Worm (Caenorhabditis elegans) whole organism, L1 larva: Measurements from ENCODE around the gene F10E7.11.

Experiments
- C16A3.4 ChIP-seq: fragments of 150-350 bp; optimal IDR thresholded peaks from 2 replicates; lab custom pipeline; 2014; ENCODE audit warnings: missing biosample characterization, missing genetic modification characterization
- F16B12.6 ChIP-seq: fragments of 150-350 bp; optimal IDR thresholded peaks from 2 replicates; lab custom pipeline; 2014; ENCODE audit warnings: missing biosample characterization, missing genetic modification characterization
- Y116A8C.19 ChIP-seq: sonication (generic microtip); optimal IDR thresholded peaks from 2 replicates; lab custom pipeline; 2016; ENCODE audit warnings: missing compliant biosample characterization, missing genetic modification characterization, borderline replicate concordance
- ama-1 ChIP-seq: fragments of 150-350 bp; optimal IDR thresholded peaks from 2 replicates; lab custom pipeline; 2014
- blmp-1 ChIP-seq: fragments of 150-350 bp; optimal IDR thresholded peaks from 2 replicates; lab custom pipeline; 2014; ENCODE audit warnings: missing biosample characterization, missing genetic modification characterization
- ceh-8 ChIP-seq: fragments of 200-800 bp; sonication (Bioruptor generic); optimal IDR thresholded peaks from 2 replicates; lab custom pipeline; 2018; ENCODE audit warnings: mild to moderate bottlenecking, missing genetic modification characterization, moderate library complexity, missing compliant biosample characterization
- ceh-82 ChIP-seq, 3 experiments: fragments of 150-350 bp in 1 of 3; sonication (generic microtip) in 2 of 3; optimal IDR thresholded peaks; 2 replicates each; lab custom pipeline; 2014 to 2017; ENCODE audit warnings: missing biosample characterization in 3 of 3, missing genetic modification characterization in 3 of 3
- ceh-88 ChIP-seq: fragments of 200-800 bp; sonication (Bioruptor generic); IDR thresholded peaks from 2 replicates; pipeline ENCODE4 v1.3.6; 2022; ENCODE audit warnings: missing genetic modification characterization, missing compliant biosample characterization
- dpl-1 ChIP-seq, 3 experiments: fragments of 150-350 bp in 2 of 3; sonication (generic microtip) in 1 of 3; optimal IDR thresholded peaks; 2 replicates each; lab custom pipeline; 2014 to 2017; ENCODE audit warnings: missing biosample characterization in 3 of 3, missing genetic modification characterization in 3 of 3, missing genetic modification reagents in 3 of 3
- efl-1 ChIP-seq, 4 experiments: fragments of 150-350 bp; optimal IDR thresholded peaks in 3 of 4; peaks in 1 of 4; 1 replicate in 1 of 4; 2 replicates in 3 of 4; lab custom pipeline; 2014; ENCODE audit warnings: missing biosample characterization in 2 of 4, missing genetic modification characterization in 2 of 4, missing genetic modification reagents in 2 of 4
- efl-3 ChIP-seq: fragments of 200-800 bp; sonication (Bioruptor generic); optimal IDR thresholded peaks from 2 replicates; lab custom pipeline; 2018; ENCODE audit warnings: mild to moderate bottlenecking, missing genetic modification characterization, missing compliant biosample characterization
- egl-27 ChIP-seq, 2 experiments: fragments of 150-350 bp in 1 of 2; sonication (generic microtip); optimal IDR thresholded peaks; 3 replicates each; lab custom pipeline; 2017 to 2018; ENCODE audit warnings: missing biosample characterization in 2 of 2, missing genetic modification characterization in 2 of 2, missing genetic modification reagents in 2 of 2
- fkh-4 ChIP-seq: sonication (generic microtip); optimal IDR thresholded peaks from 2 replicates; lab custom pipeline; 2016; ENCODE audit warnings: missing compliant biosample characterization, missing genetic modification characterization, borderline replicate concordance
- fkh-8 ChIP-seq: sonication (generic microtip); optimal IDR thresholded peaks from 2 replicates; lab custom pipeline; 2016; ENCODE audit warnings: mild to moderate bottlenecking, missing genetic modification characterization, missing compliant biosample characterization
- fos-1 ChIP-seq: fragments of 150-350 bp; optimal IDR thresholded peaks from 2 replicates; lab custom pipeline; 2014; ENCODE audit warnings: missing biosample characterization, missing genetic modification characterization
- grh-1 ChIP-seq: fragments of 200-800 bp; sonication (Bioruptor generic); IDR thresholded peaks from 2 replicates; pipeline ENCODE4 v1.3.6; 2022; ENCODE audit warnings: missing genetic modification reagents, missing genetic modification characterization, missing compliant biosample characterization
- hlh-17 ChIP-seq: fragments of 200-800 bp; sonication (Bioruptor generic); optimal IDR thresholded peaks from 2 replicates; lab custom pipeline; 2018; ENCODE audit warnings: missing genetic modification characterization, mild to moderate bottlenecking, missing compliant biosample characterization, moderate library complexity, borderline replicate concordance
- hlh-4 ChIP-seq: sonication (generic microtip); optimal IDR thresholded peaks from 2 replicates; lab custom pipeline; 2016; ENCODE audit warnings: mild to moderate bottlenecking, missing genetic modification characterization, missing compliant biosample characterization
- irx-1 ChIP-seq: sonication (generic microtip); optimal IDR thresholded peaks from 2 replicates; lab custom pipeline; 2016; ENCODE audit warnings: missing genetic modification characterization, missing compliant biosample characterization
- jun-1 ChIP-seq: fragments of 150-350 bp; optimal IDR thresholded peaks from 2 replicates; lab custom pipeline; 2014; ENCODE audit warnings: missing biosample characterization, missing genetic modification reagents, missing genetic modification characterization
- lin-14 ChIP-seq: fragments of 200-800 bp; sonication (Bioruptor generic); optimal IDR thresholded peaks from 2 replicates; lab custom pipeline; 2018; ENCODE audit warnings: mild to moderate bottlenecking, missing genetic modification characterization, moderate library complexity, missing compliant biosample characterization
- lin-15B ChIP-seq: fragments of 150-350 bp; sonication (generic microtip); optimal IDR thresholded peaks from 3 replicates; lab custom pipeline; 2014; ENCODE audit warnings: missing biosample characterization, missing genetic modification characterization
- lin-35 ChIP-seq, 2 experiments: fragments of 150-350 bp; optimal IDR thresholded peaks; 2 replicates each; lab custom pipeline; 2014; ENCODE audit warnings: missing biosample characterization in 2 of 2, missing genetic modification characterization in 2 of 2, missing genetic modification reagents in 2 of 2
- lir-3 ChIP-seq: sonication (generic microtip); optimal IDR thresholded peaks from 2 replicates; lab custom pipeline; 2016; ENCODE audit warnings: mild to moderate bottlenecking, missing genetic modification characterization, moderate library complexity, missing compliant biosample characterization; ENCODE audit not compliant: poor library complexity
- lsy-2 ChIP-seq, 2 experiments: fragments of 150-350 bp; optimal IDR thresholded peaks; 2 replicates each; lab custom pipeline; 2014; ENCODE audit warnings: missing biosample characterization in 2 of 2, missing genetic modification characterization in 2 of 2
- mdl-1 ChIP-seq, 2 experiments: fragments of 150-350 bp; optimal IDR thresholded peaks; 2 replicates each; lab custom pipeline; 2014 to 2017; ENCODE audit warnings: missing biosample characterization in 2 of 2, missing genetic modification characterization in 2 of 2, inconsistent platforms in 1 of 2
- mep-1 ChIP-seq: fragments of 150-350 bp; optimal IDR thresholded peaks from 2 replicates; lab custom pipeline; 2014; ENCODE audit warnings: missing biosample characterization, missing genetic modification characterization
- nhr-20 ChIP-seq: sonication (generic microtip); optimal IDR thresholded peaks from 2 replicates; lab custom pipeline; 2016; ENCODE audit warnings: mild to moderate bottlenecking, missing genetic modification characterization, missing compliant biosample characterization
- nhr-237 ChIP-seq: fragments of 150-350 bp; optimal IDR thresholded peaks from 2 replicates; lab custom pipeline; 2014; ENCODE audit warnings: missing biosample characterization, missing genetic modification characterization
- nhr-71 ChIP-seq: sonication (generic microtip); optimal IDR thresholded peaks from 2 replicates; lab custom pipeline; 2016; ENCODE audit warnings: mild to moderate bottlenecking, missing genetic modification characterization, moderate library complexity, missing compliant biosample characterization
- nhr-77 ChIP-seq: fragments of 150-350 bp; optimal IDR thresholded peaks from 2 replicates; lab custom pipeline; 2014; ENCODE audit warnings: missing biosample characterization, missing genetic modification characterization
- pqm-1 ChIP-seq: sonication (generic microtip); optimal IDR thresholded peaks from 3 replicates; lab custom pipeline; 2017; ENCODE audit warnings: missing biosample characterization, missing genetic modification characterization
- rnt-1 ChIP-seq: sonication (generic microtip); optimal IDR thresholded peaks from 2 replicates; lab custom pipeline; 2016; ENCODE audit warnings: mild to moderate bottlenecking, missing genetic modification characterization, moderate library complexity, missing compliant biosample characterization
- snpc-4 ChIP-seq: fragments of 150-350 bp; optimal IDR thresholded peaks from 2 replicates; lab custom pipeline; 2014; ENCODE audit warnings: missing biosample characterization, missing genetic modification characterization
- swsn-7 ChIP-seq: sonication (generic microtip); optimal IDR thresholded peaks from 2 replicates; lab custom pipeline; 2016; ENCODE audit warnings: missing genetic modification characterization, missing compliant biosample characterization
- vab-15 ChIP-seq: sonication (generic microtip); optimal IDR thresholded peaks from 2 replicates; lab custom pipeline; 2017; ENCODE audit warnings: missing genotype, mild to moderate bottlenecking, missing genetic modification characterization, missing compliant biosample characterization
- xbp-1 ChIP-seq: sonication (generic microtip); optimal IDR thresholded peaks from 2 replicates; lab custom pipeline; 2016; ENCODE audit warnings: missing genetic modification characterization, missing compliant biosample characterization

F10E7.11 gene

DNA sequence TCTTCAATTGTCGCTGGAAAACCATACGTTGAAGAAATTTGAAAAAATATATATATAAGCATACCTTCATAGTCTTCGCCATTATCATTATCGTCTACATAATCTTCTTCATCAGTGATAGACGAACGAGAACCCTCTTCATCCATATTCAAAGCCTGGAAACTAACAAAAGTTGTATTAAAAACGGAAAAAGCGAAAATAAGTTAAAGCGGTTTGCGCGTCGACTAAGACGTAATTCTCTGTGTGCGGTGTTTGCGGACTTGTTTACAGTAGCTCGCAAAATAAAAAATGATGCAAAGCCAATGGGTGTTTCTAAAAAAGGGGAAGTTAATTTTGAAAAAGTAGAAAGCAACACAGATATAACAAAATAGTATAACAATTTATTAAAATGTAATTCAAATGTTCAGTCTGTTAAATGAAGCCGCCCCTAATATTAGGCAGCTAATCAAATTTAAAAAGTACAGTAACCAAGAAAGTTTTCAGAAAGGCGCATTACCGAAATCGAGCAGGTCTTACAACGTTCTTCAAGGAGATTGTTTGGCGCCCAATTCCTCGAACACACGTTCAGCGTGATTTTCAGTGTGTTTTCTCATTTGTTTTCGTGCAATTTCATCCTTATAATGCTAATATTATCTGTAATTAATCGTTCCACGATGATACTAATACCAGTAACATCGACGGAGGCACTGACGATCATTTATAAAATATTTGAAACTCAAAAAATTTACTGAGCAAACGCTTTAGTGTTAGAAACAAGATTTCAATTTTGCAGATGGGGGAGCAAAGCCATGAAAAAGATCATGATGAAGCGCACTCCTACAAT, 9.4 kb upstream of the F10E7.11 start, which contains the start of the genes T07F8.4 and gld-3:
TSS of gene T07F8.4 (minus strand) at position 162 of the 823 bp plus-strand sequence.
TSS of gene gld-3 (plus strand) at position 773 of the 823 bp plus-strand sequence.
- no peak for TF ChIP-seq egl-27 (tag; optimal IDR thresholded peaks at IDR 0.05; lab: Kevin White, UChicago)
- TF ChIP-seq irx-1 (tag; lab: Kevin White, UChicago) = no peak
- TF ChIP-seq ceh-88 (GFP tag; lab: Robert Waterston, UW) = no peak
- no peak for TF ChIP-seq nhr-20
- no peak for TF ChIP-seq xbp-1 (tag; lab: Kevin White, UChicago)
- TF ChIP-seq dpl-1 (GFP tag; optimal IDR thresholded peaks at IDR 0.05; lab: Kevin White, UChicago) = peak; percentile 8 to 63 (median 29)
- no peak for TF ChIP-seq grh-1
- no peak for TF ChIP-seq lin-14 (GFP tag; lab: Kevin White, UChicago)
- TF ChIP-seq C16A3.4 = peak; percentile 47
- no peak for TF ChIP-seq nhr-77
- TF ChIP-seq blmp-1 = peak; percentile 60
- TF ChIP-seq fos-1 = no peak
- TF ChIP-seq efl-1 (optimal IDR thresholded peaks at IDR 0.05; lab: Kevin White, UChicago) = peak; percentile 39 to 43
- TF ChIP-seq efl-1 (GFP tag; optimal IDR thresholded peaks at IDR 0.05 in 1 of 2; lab: Kevin White, UChicago) = peak; percentile 50 to 55
- no peak for TF ChIP-seq ceh-8
- no peak for TF ChIP-seq hlh-4 (tag; lab: Kevin White, UChicago)
- no peak for TF ChIP-seq pqm-1 (tag; lab: Kevin White, UChicago)
- TF ChIP-seq F16B12.6 (tag; lab: Kevin White, UChicago) = peak; percentile 81
- TF ChIP-seq nhr-237 (tag; lab: Kevin White, UChicago) = no peak
- peak; percentile 44 to 62 for TF ChIP-seq lin-35 (GFP tag; optimal IDR thresholded peaks at IDR 0.05; lab: Kevin White, UChicago)
- no peak for TF ChIP-seq mdl-1 (tag; optimal IDR thresholded peaks at IDR 0.05; lab: Kevin White, UChicago)
- TF ChIP-seq jun-1 (tag; lab: Kevin White, UChicago) = no peak
- TF ChIP-seq mep-1 = peak; percentile 75
- no peak for TF ChIP-seq nhr-71 (tag; lab: Kevin White, UChicago)
- TF ChIP-seq rnt-1 (tag; lab: Kevin White, UChicago) = no peak
- no peak for TF ChIP-seq snpc-4
- TF ChIP-seq fkh-8 (tag; lab: Kevin White, UChicago) = no peak
- no peak for TF ChIP-seq vab-15
- no peak for TF ChIP-seq ceh-82 (tag; optimal IDR thresholded peaks at IDR 0.05; lab: Kevin White, UChicago)
- peak; percentile 84 to 97 for TF ChIP-seq lsy-2 (tag; optimal IDR thresholded peaks at IDR 0.05; lab: Kevin White, UChicago)

DNA sequence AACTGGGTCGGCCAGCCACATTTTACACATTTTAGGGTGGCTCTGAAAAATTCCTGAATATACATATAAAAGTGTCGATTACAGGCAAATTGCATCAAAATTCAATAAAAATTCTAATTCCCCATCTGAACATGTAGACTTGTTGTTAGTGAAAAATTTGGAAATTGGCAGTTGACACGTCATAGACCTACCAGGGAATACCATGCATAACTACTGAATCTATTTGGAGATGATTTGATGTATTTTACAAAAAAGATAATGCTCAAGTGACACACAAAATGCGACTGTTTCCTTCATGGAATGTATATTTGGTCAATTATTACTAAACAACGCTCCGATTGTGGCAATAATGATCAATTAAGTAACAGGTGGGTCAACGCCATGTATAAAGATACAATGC, 3.8 kb upstream of the F10E7.11 start, which contains the start of gene F10E7.1:
TSS of gene F10E7.1 (plus strand) at position 301 of the 400 bp plus-strand sequence.
- TF ChIP-seq lir-3 (tag; lab: Kevin White, UChicago) (no peak), fkh-4 (tag; lab: Kevin White, UChicago) (no peak), swsn-7 (tag; lab: Kevin White, UChicago) (no peak), lsy-2 (tag; optimal IDR thresholded peaks at IDR 0.05; lab: Kevin White, UChicago) (no peak), hlh-17 (no peak), lin-35 (GFP tag; optimal IDR thresholded peaks at IDR 0.05; lab: Kevin White, UChicago) (no peak), lin-15B (no peak), egl-27 (tag; optimal IDR thresholded peaks at IDR 0.05; lab: Kevin White, UChicago) (no peak), efl-3 (no peak)

DNA sequence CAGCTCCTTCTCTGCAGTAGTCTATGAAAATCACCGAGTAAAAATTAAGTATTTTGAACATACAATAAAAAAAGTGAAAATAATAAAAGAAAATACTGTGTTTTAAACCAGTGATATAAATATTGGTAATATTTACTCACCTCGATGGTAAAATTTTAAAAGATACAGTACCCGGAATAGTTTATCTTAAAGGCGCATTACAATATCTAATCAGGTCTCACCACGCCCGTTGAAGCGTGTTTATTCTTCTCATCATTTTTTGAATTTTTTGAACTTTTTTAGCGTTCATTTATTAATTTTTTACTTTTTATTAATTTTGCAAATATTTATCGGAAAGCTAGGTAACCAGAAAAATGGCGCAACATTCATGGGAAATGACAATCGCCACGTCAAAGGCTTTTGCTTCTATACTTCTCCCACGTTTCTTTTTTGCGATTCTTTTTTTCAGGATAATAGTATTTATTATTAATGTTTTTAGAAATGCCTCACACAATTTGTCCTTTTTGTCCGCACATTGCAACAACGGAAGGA, 865 bp downstream of the F10E7.11 start, which contains the start of gene F10E7.2:
TSS of gene F10E7.2 (plus strand) at position 481 of the 531 bp plus-strand sequence.
- TF ChIP-seq Y116A8C.19 (tag; lab: Kevin White, UChicago) (no peak), ama-1 (lab: Kevin White, UChicago) (no peak)
